Worm (Caenorhabditis elegans) whole organism, L1 larva: ENCODE results near the gene usp-46.

Experiments
- ces-1 ChIP-seq: fragments of 150-350 bp; optimal IDR thresholded peaks from 2 replicates; lab custom pipeline; 2014; ENCODE audit warnings: missing biosample characterization, missing genetic modification reagents, missing genetic modification characterization
- tbx-2 ChIP-seq: sonication (generic microtip); optimal IDR thresholded peaks from 2 replicates; lab custom pipeline; 2016; ENCODE audit warnings: missing genetic modification characterization, missing compliant biosample characterization

ce11 chrIII:9733333-9733732 is 43.1 kb upstream of the usp-46 start:
- TF ChIP-seq ces-1 (GFP tag; lab: Kevin White, UChicago) (no peak), tbx-2 (tag; lab: Kevin White, UChicago) (no peak)
